Worm (Caenorhabditis elegans): ENCODE results near the gene Y46G5A.22.

DNA sequence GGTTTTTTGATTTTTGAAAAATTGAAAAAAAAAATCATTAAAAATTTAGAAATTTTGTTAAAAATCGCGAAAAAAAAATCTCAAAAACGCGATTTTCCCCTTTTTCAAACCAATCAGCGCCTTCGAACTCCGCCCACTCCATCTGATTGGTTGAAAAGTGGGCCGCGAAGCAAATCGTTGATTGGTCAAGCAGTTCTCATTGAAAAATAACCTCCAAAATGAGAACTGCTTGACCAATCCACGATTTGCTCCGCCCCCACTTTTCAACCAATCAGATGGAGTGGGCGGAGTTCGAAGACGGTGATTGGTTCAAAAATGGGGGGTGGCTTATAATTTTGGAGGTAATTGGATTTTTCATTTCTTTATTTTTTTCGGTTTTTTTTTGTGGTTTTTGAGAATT is 28.0 kb downstream of the Y46G5A.22 start:
- TF ChIP-seq fkh-3 (tag; optimal IDR thresholded peaks at IDR 0.05) (no peak), snpc-4 (GFP tag; optimal IDR thresholded peaks at IDR 0.05) (no peak), snpc-4 (tag; optimal IDR thresholded peaks at IDR 0.05) (no peak), unc-62 (GFP tag; optimal IDR thresholded peaks at IDR 0.05) (no peak), mcd-1 (GFP tag; IDR thresholded peaks at IDR 0.05) (no peak), snpc-1.1 (tag; optimal IDR thresholded peaks at IDR 0.05; ENCODE audit: insufficient read depth) (no peak), bed-1 (GFP tag; IDR thresholded peaks at IDR 0.05) (no peak), xnd-1 (tag; optimal IDR thresholded peaks at IDR 0.05) (no peak)
